Worm (Caenorhabditis elegans): ENCODE results near the gene T22D1.17.

Gene T22D1.17

DNA sequence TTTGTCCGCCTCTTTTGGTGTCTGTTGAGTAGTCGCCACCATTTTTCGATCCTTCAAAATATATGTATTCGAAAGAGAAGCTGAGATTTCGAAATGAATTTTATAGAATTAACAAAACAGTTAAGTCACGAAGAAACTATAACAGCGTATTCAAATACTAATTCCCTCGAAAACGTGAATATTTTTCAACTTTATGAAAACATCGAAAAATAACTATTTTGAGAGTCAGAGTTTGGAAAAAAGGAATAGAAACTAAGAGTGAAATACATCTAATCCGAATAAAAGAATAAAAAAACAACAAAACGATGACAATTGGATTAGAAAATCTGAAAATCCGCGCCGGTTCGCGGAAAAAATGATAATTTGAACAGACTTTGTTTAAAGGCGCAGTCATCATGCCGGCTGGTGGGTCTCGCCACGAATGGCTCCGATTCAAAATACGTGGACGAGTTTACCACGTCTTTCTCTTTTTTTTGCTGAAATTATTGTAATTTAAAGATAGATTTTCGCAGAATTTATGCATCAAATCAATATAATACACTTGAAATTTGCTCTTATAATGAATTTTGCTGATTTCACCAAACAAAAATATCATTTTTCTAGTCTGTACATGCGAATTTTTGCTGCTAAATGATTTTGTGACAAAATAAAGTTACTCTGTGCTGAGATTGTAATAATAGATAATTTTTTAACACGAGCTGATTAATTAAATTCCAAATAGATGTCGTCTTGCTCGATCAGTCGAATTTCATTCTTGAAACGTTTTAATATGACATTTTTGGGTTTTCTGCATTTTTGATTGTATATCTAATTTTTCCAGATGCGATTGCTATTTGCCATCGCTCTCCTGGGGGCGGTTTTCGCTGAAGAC, 4.3 kb downstream of the T22D1.17 start, which contains the start of the genes rpn-1 and ribo-1:
rpn-1 (minus strand) TSS at position 51 of the 871 bp plus-strand sequence.
ribo-1 (plus strand) TSS at position 821 of the 871 bp plus-strand sequence.
- TF ChIP-seq tbx-11 (GFP tag; IDR thresholded peaks at IDR 0.05) (no peak), ets-7 (tag; optimal IDR thresholded peaks at IDR 0.05) (no peak), tra-4 (tag; optimal IDR thresholded peaks at IDR 0.05) (no peak), hmg-4 (GFP tag; optimal IDR thresholded peaks at IDR 0.05) (no peak), B0310.2 (tag; optimal IDR thresholded peaks at IDR 0.05) (no peak), hnd-1 (tag; optimal IDR thresholded peaks at IDR 0.05) (no peak), scrt-1 (GFP tag; IDR thresholded peaks at IDR 0.05) (no peak), ama-1 (optimal IDR thresholded peaks at IDR 0.05) (no peak), sea-1 (GFP tag; conservative IDR thresholded peaks at IDR 0.05) (no peak), hmbx-1 (tag; optimal IDR thresholded peaks at IDR 0.05) (no peak), pes-1 (GFP tag; IDR thresholded peaks at IDR 0.05) (no peak), ceh-13 (GFP tag; optimal IDR thresholded peaks at IDR 0.05) (no peak), ceh-36 (tag; optimal IDR thresholded peaks at IDR 0.05) (no peak), F13C5.2 (tag; optimal IDR thresholded peaks at IDR 0.05) (no peak), tbx-37 (GFP tag; conservative IDR thresholded peaks at IDR 0.05) (no peak), aly-1 (tag; optimal IDR thresholded peaks at IDR 0.05) (no peak), flt-1 (GFP tag; IDR thresholded peaks at IDR 0.05) (no peak)

DNA sequence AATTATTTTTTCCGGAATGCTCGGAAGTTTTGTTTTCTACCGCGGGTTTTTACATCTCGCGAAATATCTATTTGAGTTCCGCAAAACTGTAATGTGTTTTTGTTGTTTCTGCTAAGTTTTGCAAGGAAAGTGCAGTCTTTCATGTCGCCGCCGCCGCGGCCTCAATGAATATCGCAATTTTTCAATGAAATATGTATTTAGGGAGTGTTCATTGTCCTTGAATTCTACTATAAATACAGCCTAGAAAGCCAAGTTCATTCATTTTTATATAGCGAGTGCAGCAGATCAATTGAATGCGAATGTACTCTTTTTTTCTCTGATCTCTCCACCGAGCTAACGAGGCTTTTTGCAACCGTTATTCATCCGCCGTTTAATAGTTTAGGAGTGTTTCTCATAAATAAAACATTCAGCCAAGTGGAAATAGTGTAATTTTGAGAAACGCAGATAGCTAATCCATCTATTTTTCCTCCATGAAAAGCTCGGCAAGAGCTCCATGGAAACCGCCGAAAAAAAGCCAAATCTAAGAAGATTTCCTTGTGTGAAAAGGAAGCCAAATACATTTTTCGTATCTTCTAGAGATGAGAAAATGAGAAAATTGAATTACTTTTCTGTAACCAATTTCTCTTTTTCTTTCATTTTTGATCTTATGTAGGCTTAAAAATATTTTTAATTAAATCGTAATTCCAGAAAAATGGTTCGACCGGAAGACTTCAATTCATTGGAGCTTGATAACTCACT, 7.2 kb downstream of the T22D1.17 start, which contains the start of gene T22D1.3:
T22D1.3 (plus strand) TSS at position 688 of the 738 bp plus-strand sequence.
- TF ChIP-seq sea-1 (GFP tag; conservative IDR thresholded peaks at IDR 0.05) (no peak), tra-4 (tag; optimal IDR thresholded peaks at IDR 0.05) (no peak), tbx-11 (GFP tag; IDR thresholded peaks at IDR 0.05) (no peak), F13C5.2 (tag; optimal IDR thresholded peaks at IDR 0.05) (no peak), pes-1 (GFP tag; IDR thresholded peaks at IDR 0.05) (no peak), ceh-36 (tag; optimal IDR thresholded peaks at IDR 0.05) (no peak), hnd-1 (tag; optimal IDR thresholded peaks at IDR 0.05) (no peak), ets-7 (tag; optimal IDR thresholded peaks at IDR 0.05) (no peak), ceh-13 (GFP tag; optimal IDR thresholded peaks at IDR 0.05) (no peak), ama-1 (optimal IDR thresholded peaks at IDR 0.05) (no peak), flt-1 (GFP tag; IDR thresholded peaks at IDR 0.05) (no peak), hmg-4 (GFP tag; optimal IDR thresholded peaks at IDR 0.05) (no peak), scrt-1 (GFP tag; IDR thresholded peaks at IDR 0.05) (no peak), tbx-37 (GFP tag; conservative IDR thresholded peaks at IDR 0.05) (no peak), B0310.2 (tag; optimal IDR thresholded peaks at IDR 0.05) (no peak), aly-1 (tag; optimal IDR thresholded peaks at IDR 0.05) (no peak), hmbx-1 (tag; optimal IDR thresholded peaks at IDR 0.05) (no peak)

DNA sequence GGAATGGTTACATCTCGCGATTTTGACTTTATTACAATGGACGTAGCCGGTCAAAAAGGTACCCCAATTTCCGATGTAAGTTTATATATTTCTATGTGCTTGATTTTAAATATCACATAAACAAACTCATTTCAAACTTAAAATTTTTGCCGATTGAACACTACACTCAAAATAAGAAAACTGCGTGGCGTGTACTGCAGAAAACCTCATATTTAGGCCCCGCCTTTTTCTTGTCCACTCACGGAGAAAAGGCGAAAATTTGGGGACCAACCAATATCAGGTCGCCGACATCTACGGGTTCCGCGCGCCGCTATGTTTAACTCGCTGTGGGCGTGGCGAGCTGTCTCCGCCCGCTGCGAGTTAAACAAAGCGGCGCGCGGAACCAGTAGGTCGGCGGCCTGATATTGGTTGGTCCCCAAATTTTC, 8.4 kb downstream of the T22D1.17 start:
- 0 out of 2 replicates have a peak, but pooled peaks have one; percentile 16 for TF ChIP-seq scrt-1 (GFP tag; IDR thresholded peaks at IDR 0.05)

DNA sequence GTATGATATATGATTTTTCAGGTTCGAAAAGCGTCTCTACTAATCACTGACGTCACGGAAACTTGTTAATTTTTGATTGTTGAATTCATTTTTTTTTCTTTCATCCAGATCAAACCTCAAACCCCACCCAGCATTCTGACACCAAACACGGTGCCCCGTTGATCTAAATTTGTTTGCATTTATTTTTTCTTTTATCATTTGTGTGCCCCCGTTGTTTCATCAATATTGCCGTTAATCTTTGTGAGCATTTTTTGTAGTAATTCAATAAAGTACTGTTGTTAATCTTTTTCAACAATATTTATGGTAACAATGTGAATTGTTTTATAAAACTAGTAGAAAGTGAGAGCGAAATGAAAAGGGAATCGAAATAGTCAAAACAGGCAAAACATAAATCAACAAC, 11.0 kb downstream of the T22D1.17 start:
- TF ChIP-seq tbx-37 (GFP tag; conservative IDR thresholded peaks at IDR 0.05) (no peak), hmg-4 (GFP tag; optimal IDR thresholded peaks at IDR 0.05) (no peak), ama-1 (optimal IDR thresholded peaks at IDR 0.05) (no peak), aly-1 (tag; optimal IDR thresholded peaks at IDR 0.05) (no peak), tbx-11 (GFP tag; IDR thresholded peaks at IDR 0.05) (no peak), hnd-1 (tag; optimal IDR thresholded peaks at IDR 0.05) (no peak), tra-4 (tag; optimal IDR thresholded peaks at IDR 0.05) (no peak), ets-7 (tag; optimal IDR thresholded peaks at IDR 0.05) (no peak), scrt-1 (GFP tag; IDR thresholded peaks at IDR 0.05) (no peak), ceh-13 (GFP tag; optimal IDR thresholded peaks at IDR 0.05) (no peak)

DNA sequence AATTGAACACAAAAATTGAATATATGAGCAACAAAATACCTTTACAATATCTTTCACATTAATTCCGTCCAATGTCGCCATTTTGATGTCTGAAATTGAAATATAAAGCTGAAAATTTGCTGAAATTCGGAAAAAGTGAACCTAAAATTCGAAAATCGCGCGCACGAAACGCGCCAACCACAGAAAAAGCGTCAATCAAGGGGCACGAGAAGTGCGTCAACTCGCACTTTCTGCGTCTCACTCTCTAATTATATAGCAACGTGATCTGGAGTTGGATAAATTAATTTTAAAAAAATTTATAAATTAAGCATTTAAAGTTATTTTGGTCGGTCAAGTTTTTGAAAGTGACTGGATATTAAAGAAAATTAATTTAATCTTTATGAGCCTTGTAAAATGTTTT, 13.5 kb downstream of the T22D1.17 start, which contains the start of gene ruvb-2:
ruvb-2 (minus strand) TSS at position 89 of the 400 bp plus-strand sequence.
- TF ChIP-seq hmg-4 (GFP tag; optimal IDR thresholded peaks at IDR 0.05) (no peak), F13C5.2 (tag; optimal IDR thresholded peaks at IDR 0.05) (peak; percentile 38)

DNA sequence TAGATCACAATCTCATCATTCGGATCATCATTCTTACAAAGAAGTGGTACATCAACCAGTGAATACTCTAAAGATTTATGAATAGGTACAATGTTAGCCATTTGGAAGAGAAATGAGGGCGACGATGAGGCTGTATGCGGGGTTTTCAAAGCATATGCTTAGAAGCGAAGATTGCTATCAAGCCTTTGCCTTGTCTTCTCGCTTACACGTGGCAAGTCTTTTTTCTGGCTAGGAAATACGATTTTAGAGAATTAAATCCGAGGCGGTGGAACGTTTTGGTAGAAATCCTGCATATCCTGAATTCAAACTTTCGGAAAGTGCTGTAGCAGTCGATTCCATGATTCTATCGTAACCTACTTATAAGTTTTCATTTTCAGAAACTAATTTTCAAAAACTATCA, 14.3 kb downstream of the T22D1.17 start, which contains the start of gene T22D1.18:
T22D1.18 (minus strand) TSS at position 101 of the 400 bp plus-strand sequence.
- no peak for TF ChIP-seq F13C5.2 (tag; optimal IDR thresholded peaks at IDR 0.05)
- no peak for TF ChIP-seq pes-1 (GFP tag; IDR thresholded peaks at IDR 0.05)
- TF ChIP-seq ceh-36 (tag; optimal IDR thresholded peaks at IDR 0.05): no peak
- TF ChIP-seq tra-4 (tag; optimal IDR thresholded peaks at IDR 0.05): no peak
- no peak for TF ChIP-seq hmg-4 (GFP tag; optimal IDR thresholded peaks at IDR 0.05)
- TF ChIP-seq ama-1 (optimal IDR thresholded peaks at IDR 0.05): no peak
- no peak for TF ChIP-seq ceh-13 (GFP tag; optimal IDR thresholded peaks at IDR 0.05)
- no peak for TF ChIP-seq tbx-37 (GFP tag; conservative IDR thresholded peaks at IDR 0.05)
- TF ChIP-seq aly-1 (tag; optimal IDR thresholded peaks at IDR 0.05): no peak
- no peak for TF ChIP-seq flt-1 (GFP tag; IDR thresholded peaks at IDR 0.05)
- no peak for TF ChIP-seq B0310.2 (tag; optimal IDR thresholded peaks at IDR 0.05)
- TF ChIP-seq tbx-11 (GFP tag; IDR thresholded peaks at IDR 0.05): no peak
- TF ChIP-seq hnd-1 (tag; optimal IDR thresholded peaks at IDR 0.05): no peak
- no peak for TF ChIP-seq sea-1 (GFP tag; conservative IDR thresholded peaks at IDR 0.05)
- TF ChIP-seq ets-7 (tag; optimal IDR thresholded peaks at IDR 0.05): no peak

DNA sequence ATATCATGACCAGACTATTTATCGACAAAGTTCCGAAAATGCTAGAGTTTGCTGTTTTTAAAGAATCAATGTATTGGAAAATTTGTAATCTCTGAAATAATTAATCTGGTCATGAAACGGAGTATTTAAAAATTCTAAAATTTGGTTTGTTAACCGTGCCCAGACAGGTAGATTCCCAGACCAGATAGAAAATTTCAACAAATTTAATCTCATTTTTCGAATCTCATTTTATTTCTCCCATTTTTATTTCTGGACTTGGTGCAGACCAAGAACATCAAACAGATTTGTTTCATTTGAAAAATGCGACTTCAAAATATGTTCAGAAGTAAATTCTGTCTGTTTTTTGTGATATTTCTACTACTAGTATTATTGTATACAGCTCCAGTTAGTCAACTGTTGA, 17.3 kb downstream of the T22D1.17 start, which contains the start of gene T22D1.1:
T22D1.1 (plus strand) TSS at position 301 of the 400 bp plus-strand sequence.
- TF ChIP-seq hmg-4 (GFP tag; optimal IDR thresholded peaks at IDR 0.05) (no peak), flt-1 (GFP tag; IDR thresholded peaks at IDR 0.05) (no peak), pes-1 (GFP tag; IDR thresholded peaks at IDR 0.05) (no peak), scrt-1 (GFP tag; IDR thresholded peaks at IDR 0.05) (no peak), aly-1 (tag; optimal IDR thresholded peaks at IDR 0.05) (no peak), ets-7 (tag; optimal IDR thresholded peaks at IDR 0.05) (no peak), tbx-11 (GFP tag; IDR thresholded peaks at IDR 0.05) (no peak), ama-1 (optimal IDR thresholded peaks at IDR 0.05) (no peak), hnd-1 (tag; optimal IDR thresholded peaks at IDR 0.05) (no peak), ceh-36 (tag; optimal IDR thresholded peaks at IDR 0.05) (no peak), B0310.2 (tag; optimal IDR thresholded peaks at IDR 0.05) (no peak), tra-4 (tag; optimal IDR thresholded peaks at IDR 0.05) (no peak)

Data from whole organism, early embryonic.